Worm (Caenorhabditis elegans) whole organism, dauer: Measurements from ENCODE around the gene T27E4.7.

Source experiments
- unc-62 ChIP-seq: sonication (generic microtip); optimal IDR thresholded peaks from 2 replicates; lab custom pipeline; 2017; ENCODE audit warnings: missing biosample characterization, missing genetic modification reagents, missing genetic modification characterization

Gene T27E4.7

ce11 chrV:9030248-9030647, 45.9 kb downstream of the T27E4.7 start, which contains the start of gene C25E10.5:
Gene C25E10.5, plus strand, starts transcription at chrV:9030548.
- no peak for TF ChIP-seq unc-62 (GFP tag; lab: Kevin White, UChicago)
